Worm (Caenorhabditis elegans) whole organism, L3 larva: ENCODE data around the gene cky-1.

Source experiments
- R02D3.7 ChIP-seq: fragments of 150-350 bp; optimal IDR thresholded peaks from 2 replicates; lab custom pipeline; 2014; ENCODE audit warnings: missing biosample characterization, missing genetic modification characterization
- ZK546.5 ChIP-seq: sonication (generic microtip); optimal IDR thresholded peaks from 2 replicates; lab custom pipeline; 2017; ENCODE audit warnings: missing biosample characterization, missing genetic modification characterization
- aly-2 ChIP-seq: fragments of 150-350 bp; optimal IDR thresholded peaks from 2 replicates; lab custom pipeline; 2014; ENCODE audit warnings: missing biosample characterization, missing genetic modification characterization
- ama-1 ChIP-seq: fragments of 150-350 bp; optimal IDR thresholded peaks from 2 replicates; lab custom pipeline; 2018
- ceh-16 ChIP-seq: sonication (generic microtip); optimal IDR thresholded peaks from 2 replicates; lab custom pipeline; 2017; ENCODE audit warnings: missing biosample characterization, missing genetic modification characterization
- ceh-28 ChIP-seq: fragments of 150-350 bp; optimal IDR thresholded peaks from 2 replicates; lab custom pipeline; 2014; ENCODE audit warnings: missing biosample characterization, missing genetic modification reagents, missing genetic modification characterization
- ceh-82 ChIP-seq: fragments of 150-350 bp; optimal IDR thresholded peaks from 2 replicates; lab custom pipeline; 2014; ENCODE audit warnings: missing biosample characterization, missing genetic modification characterization
- ceh-9 ChIP-seq: sonication (generic microtip); optimal IDR thresholded peaks from 2 replicates; lab custom pipeline; 2018; ENCODE audit warnings: missing biosample characterization, missing genetic modification characterization
- daf-12 ChIP-seq: fragments of 150-350 bp; optimal IDR thresholded peaks from 2 replicates; lab custom pipeline; 2014; ENCODE audit warnings: missing biosample characterization, missing genetic modification reagents, missing genetic modification characterization
- egl-27 ChIP-seq: sonication (generic microtip); optimal IDR thresholded peaks from 4 replicates; lab custom pipeline; 2017; ENCODE audit warnings: missing biosample characterization, missing genetic modification reagents, missing genetic modification characterization
- egl-5 ChIP-seq: fragments of 150-350 bp; optimal IDR thresholded peaks from 2 replicates; lab custom pipeline; 2017; ENCODE audit warnings: missing biosample characterization, missing genetic modification reagents, missing genetic modification characterization, inconsistent platforms
- elt-1 ChIP-seq: fragments of 150-350 bp; optimal IDR thresholded peaks from 2 replicates; lab custom pipeline; 2014; ENCODE audit warnings: missing biosample characterization, missing genetic modification characterization
- elt-2 ChIP-seq: sonication (generic microtip); optimal IDR thresholded peaks from 2 replicates; lab custom pipeline; 2016; ENCODE audit warnings: missing genetic modification reagents, mild to moderate bottlenecking, missing genetic modification characterization, missing compliant biosample characterization
- elt-3 ChIP-seq, 3 experiments: fragments of 150-350 bp in 1 of 3; sonication (generic microtip) in 2 of 3; optimal IDR thresholded peaks; 2 replicates in 2 of 3; 4 replicates in 1 of 3; lab custom pipeline; 2014 to 2017; ENCODE audit warnings: missing biosample characterization in 3 of 3, missing genetic modification characterization in 3 of 3
- eor-1 ChIP-seq, 2 experiments: fragments of 150-350 bp; optimal IDR thresholded peaks; 2 replicates each; lab custom pipeline; 2014 to 2018; ENCODE audit warnings: missing biosample characterization in 2 of 2, missing genetic modification characterization in 2 of 2
- fkh-10 ChIP-seq: sonication (generic microtip); optimal IDR thresholded peaks from 2 replicates; lab custom pipeline; 2017; ENCODE audit warnings: missing biosample characterization, missing genetic modification reagents, missing genetic modification characterization
- fkh-2 ChIP-seq: fragments of 150-350 bp; optimal IDR thresholded peaks from 2 replicates; lab custom pipeline; 2014; ENCODE audit warnings: missing biosample characterization, missing genetic modification reagents, missing genetic modification characterization
- fos-1 ChIP-seq: fragments of 150-350 bp; optimal IDR thresholded peaks from 2 replicates; lab custom pipeline; 2014; ENCODE audit warnings: missing biosample characterization, missing genetic modification characterization
- hmg-11 ChIP-seq: sonication (generic microtip); optimal IDR thresholded peaks from 2 replicates; lab custom pipeline; 2016; ENCODE audit warnings: missing genetic modification characterization, missing compliant biosample characterization
- jun-1 ChIP-seq: fragments of 150-350 bp; optimal IDR thresholded peaks from 2 replicates; lab custom pipeline; 2014; ENCODE audit warnings: missing biosample characterization, missing genetic modification reagents, missing genetic modification characterization
- lin-15B ChIP-seq: fragments of 150-350 bp; optimal IDR thresholded peaks from 2 replicates; lab custom pipeline; 2014; ENCODE audit warnings: missing biosample characterization, missing genetic modification characterization
- lin-39 ChIP-seq: fragments of 150-350 bp; optimal IDR thresholded peaks from 2 replicates; lab custom pipeline; 2018; ENCODE audit warnings: missing biosample characterization, missing genetic modification reagents, missing genetic modification characterization
- lsy-12 ChIP-seq: sonication (generic microtip); optimal IDR thresholded peaks from 2 replicates; lab custom pipeline; 2016; ENCODE audit warnings: mild to moderate bottlenecking, missing genetic modification characterization, missing compliant biosample characterization
- mdl-1 ChIP-seq: fragments of 150-350 bp; optimal IDR thresholded peaks from 2 replicates; lab custom pipeline; 2014; ENCODE audit warnings: missing biosample characterization, missing genetic modification characterization
- mml-1 ChIP-seq: fragments of 150-350 bp; sonication (generic microtip); optimal IDR thresholded peaks from 3 replicates; lab custom pipeline; 2014; ENCODE audit warnings: missing biosample characterization, missing genetic modification characterization
- nfya-1 ChIP-seq: sonication (generic microtip); optimal IDR thresholded peaks from 2 replicates; lab custom pipeline; 2017; ENCODE audit warnings: missing genetic modification characterization, mild to moderate bottlenecking, missing compliant biosample characterization, antibody characterized with exemption, moderate library complexity; ENCODE audit not compliant: insufficient read depth
- nhr-11 ChIP-seq: fragments of 150-350 bp; optimal IDR thresholded peaks from 2 replicates; lab custom pipeline; 2014; ENCODE audit warnings: missing biosample characterization, missing genetic modification characterization
- nhr-12 ChIP-seq: fragments of 150-350 bp; optimal IDR thresholded peaks from 2 replicates; lab custom pipeline; 2014; ENCODE audit warnings: missing biosample characterization, missing genetic modification characterization
- nhr-23 ChIP-seq: fragments of 150-350 bp; optimal IDR thresholded peaks from 2 replicates; lab custom pipeline; 2014; ENCODE audit warnings: missing biosample characterization, missing genetic modification reagents, missing genetic modification characterization
- nhr-237 ChIP-seq: fragments of 150-350 bp; optimal IDR thresholded peaks from 2 replicates; lab custom pipeline; 2014; ENCODE audit warnings: missing biosample characterization, missing genetic modification characterization
- nhr-25 ChIP-seq: sonication (generic microtip); optimal IDR thresholded peaks from 2 replicates; lab custom pipeline; 2017; ENCODE audit warnings: missing biosample characterization, missing genetic modification characterization
- nhr-28 ChIP-seq: fragments of 150-350 bp; optimal IDR thresholded peaks from 2 replicates; lab custom pipeline; 2014; ENCODE audit warnings: missing biosample characterization, missing genetic modification characterization
- nhr-43 ChIP-seq: sonication (generic microtip); optimal IDR thresholded peaks from 2 replicates; lab custom pipeline; 2016; ENCODE audit warnings: mild to moderate bottlenecking, missing genetic modification characterization, missing compliant biosample characterization; ENCODE audit not compliant: poor library complexity, severe bottlenecking
- nhr-67 ChIP-seq: fragments of 150-350 bp; optimal IDR thresholded peaks from 2 replicates; lab custom pipeline; 2014; ENCODE audit warnings: missing biosample characterization, missing genetic modification characterization
- nhr-76 ChIP-seq: fragments of 150-350 bp; sonication (generic microtip); optimal IDR thresholded peaks from 5 replicates; lab custom pipeline; 2014; ENCODE audit warnings: missing biosample characterization, missing genetic modification characterization
- nhr-77 ChIP-seq: fragments of 150-350 bp; optimal IDR thresholded peaks from 2 replicates; lab custom pipeline; 2014; ENCODE audit warnings: missing biosample characterization, missing genetic modification characterization
- pha-4 ChIP-seq: fragments of 150-350 bp; optimal IDR thresholded peaks from 2 replicates; lab custom pipeline; 2014; ENCODE audit warnings: missing biosample characterization, missing genetic modification reagents, missing genetic modification characterization
- pqm-1 ChIP-seq: fragments of 150-350 bp; optimal IDR thresholded peaks from 2 replicates; lab custom pipeline; 2017; ENCODE audit warnings: missing biosample characterization, missing genetic modification characterization, inconsistent platforms
- sea-2 ChIP-seq: fragments of 150-350 bp; sonication (generic microtip); optimal IDR thresholded peaks from 4 replicates; lab custom pipeline; 2014; ENCODE audit warnings: missing biosample characterization, missing genetic modification reagents, missing genetic modification characterization
- skn-1 ChIP-seq: fragments of 150-350 bp; optimal IDR thresholded peaks from 2 replicates; lab custom pipeline; 2014; ENCODE audit warnings: missing biosample characterization, missing genetic modification characterization
- snpc-4 ChIP-seq: fragments of 150-350 bp; optimal IDR thresholded peaks from 2 replicates; lab custom pipeline; 2014; ENCODE audit warnings: missing biosample characterization, missing genetic modification characterization
- tbx-2 ChIP-seq: sonication (generic microtip); optimal IDR thresholded peaks from 2 replicates; lab custom pipeline; 2016; ENCODE audit warnings: mild to moderate bottlenecking, missing genetic modification characterization, missing compliant biosample characterization
- unc-39 ChIP-seq: sonication (generic microtip); optimal IDR thresholded peaks from 4 replicates; lab custom pipeline; 2017; ENCODE audit warnings: missing biosample characterization, missing genetic modification characterization
- unc-62 ChIP-seq: fragments of 150-350 bp; sonication (generic microtip); optimal IDR thresholded peaks from 4 replicates; lab custom pipeline; 2014; ENCODE audit warnings: missing biosample characterization, missing genetic modification reagents, missing genetic modification characterization
- zag-1 ChIP-seq: fragments of 150-350 bp; optimal IDR thresholded peaks from 2 replicates; lab custom pipeline; 2014; ENCODE audit warnings: missing biosample characterization, missing genetic modification characterization
- ztf-11 ChIP-seq: fragments of 150-350 bp; optimal IDR thresholded peaks from 2 replicates; lab custom pipeline; 2014; ENCODE audit warnings: missing biosample characterization, missing genetic modification characterization
- ztf-4 ChIP-seq: fragments of 150-350 bp; optimal IDR thresholded peaks from 2 replicates; lab custom pipeline; 2014; ENCODE audit warnings: missing biosample characterization, missing genetic modification characterization

cky-1 gene

DNA sequence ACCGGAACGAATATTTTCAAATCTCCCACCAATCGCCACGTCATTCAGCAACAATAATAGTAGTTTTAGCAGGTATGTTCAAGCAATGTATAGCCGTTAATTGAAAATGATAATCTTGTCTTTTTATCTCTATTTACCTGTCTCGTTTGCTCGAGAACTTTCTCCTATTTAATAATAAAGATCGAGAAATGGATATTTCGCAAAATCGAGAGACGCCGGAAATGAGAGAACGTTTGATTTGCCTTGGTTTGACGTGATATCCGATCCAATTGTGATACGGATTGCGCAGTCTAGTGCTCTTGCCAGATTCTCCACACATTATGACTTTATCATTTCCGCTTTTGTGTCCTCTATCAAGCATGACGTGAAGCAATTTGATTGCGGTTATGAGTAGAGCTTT lies 37.3 kb downstream of the cky-1 start:
- TF ChIP-seq nhr-76 (tag; lab: Kevin White, UChicago) = no peak
- no peak for TF ChIP-seq egl-5 (tag; lab: Kevin White, UChicago)
- no peak for TF ChIP-seq daf-12 (tag; lab: Kevin White, UChicago)
- no peak for TF ChIP-seq unc-62 (GFP tag; lab: Kevin White, UChicago)
- TF ChIP-seq hmg-11 = no peak
- no peak for TF ChIP-seq ceh-28 (tag; lab: Kevin White, UChicago)
- TF ChIP-seq eor-1 (tag; optimal IDR thresholded peaks at IDR 0.05; lab: Kevin White, UChicago) = no peak
- TF ChIP-seq elt-2 (tag; lab: Kevin White, UChicago) = no peak
- TF ChIP-seq zag-1 = no peak
- no peak for TF ChIP-seq unc-39 (tag; lab: Kevin White, UChicago)
- TF ChIP-seq lin-15B (tag; lab: Kevin White, UChicago) = no peak
- no peak for TF ChIP-seq R02D3.7 (tag; lab: Kevin White, UChicago)
- TF ChIP-seq fos-1 = no peak
- no peak for TF ChIP-seq nfya-1 (tag; lab: Kevin White, UChicago)
- TF ChIP-seq fkh-10 (GFP tag; lab: Kevin White, UChicago) = no peak

DNA sequence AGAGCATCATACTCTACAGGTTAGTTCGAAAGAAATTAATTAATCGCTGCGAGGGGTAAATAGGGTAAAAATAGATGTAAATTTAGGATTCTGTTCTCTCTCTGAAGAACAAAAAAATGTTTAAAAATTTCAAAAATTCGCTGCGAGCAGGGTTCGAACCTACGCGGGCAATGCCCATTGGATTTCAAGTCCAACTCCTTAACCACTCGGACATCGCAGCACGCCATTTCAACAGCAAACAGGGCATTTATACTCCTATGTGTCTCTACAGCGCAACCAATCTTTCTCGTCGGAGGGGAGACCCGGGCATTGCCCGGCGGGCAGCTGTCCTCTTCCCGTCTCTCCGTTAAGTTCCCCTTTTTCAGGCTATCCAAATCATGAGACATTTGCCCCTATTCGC lies 43.7 kb downstream of the cky-1 start:
- TF ChIP-seq ceh-9 (no peak), daf-12 (tag; lab: Kevin White, UChicago) (no peak), eor-1 (tag; optimal IDR thresholded peaks at IDR 0.05; lab: Kevin White, UChicago) (no peak), egl-5 (tag; lab: Kevin White, UChicago) (no peak), snpc-4 (tag; lab: Kevin White, UChicago) (no peak), elt-1 (no peak), zag-1 (no peak), ceh-28 (tag; lab: Kevin White, UChicago) (no peak), nhr-237 (tag; lab: Kevin White, UChicago) (no peak), pha-4 (tag; lab: Kevin White, UChicago) (peak; percentile 33), ama-1 (lab: Kevin White, UChicago) (no peak), nhr-67 (tag; lab: Kevin White, UChicago) (no peak), ztf-4 (no peak), egl-27 (no peak), lin-15B (tag; lab: Kevin White, UChicago) (no peak), skn-1 (tag; lab: Kevin White, UChicago) (no peak), sea-2 (no peak), nhr-25 (no peak), nhr-11 (tag; lab: Kevin White, UChicago) (no peak), elt-2 (tag; lab: Kevin White, UChicago) (peak; percentile 28), ceh-82 (tag; lab: Kevin White, UChicago) (peak; percentile 35), nhr-43 (tag; lab: Kevin White, UChicago) (peak; percentile 29), jun-1 (tag; lab: Kevin White, UChicago) (no peak), nhr-76 (tag; lab: Kevin White, UChicago) (no peak), elt-3 (tag; optimal IDR thresholded peaks at IDR 0.05; lab: Kevin White, UChicago) (no peak), nhr-77 (tag; lab: Kevin White, UChicago) (no peak), ZK546.5 (tag; lab: Kevin White, UChicago) (no peak), fkh-2 (tag; lab: Kevin White, UChicago) (no peak), pqm-1 (tag; lab: Kevin White, UChicago) (peak; percentile 7), hmg-11 (peak; percentile 64), tbx-2 (peak; percentile 22), nhr-28 (tag; lab: Kevin White, UChicago) (no peak), nhr-23 (tag; lab: Kevin White, UChicago) (no peak), ztf-11 (tag; lab: Kevin White, UChicago) (no peak), unc-62 (GFP tag; lab: Kevin White, UChicago) (no peak), nfya-1 (tag; lab: Kevin White, UChicago) (peak; percentile 49), mdl-1 (no peak), lin-39 (tag; lab: Kevin White, UChicago) (peak; percentile 1), nhr-12 (tag; lab: Kevin White, UChicago) (no peak), unc-39 (tag; lab: Kevin White, UChicago) (no peak), ceh-16 (tag; lab: Kevin White, UChicago) (no peak), mml-1 (tag; lab: Kevin White, UChicago) (no peak), fkh-10 (GFP tag; lab: Kevin White, UChicago) (no peak), fos-1 (no peak), lsy-12 (tag; lab: Kevin White, UChicago) (peak; percentile 57), R02D3.7 (tag; lab: Kevin White, UChicago) (no peak), aly-2 (no peak)
